Fruit fly (Drosophila melanogaster): ENCODE measurements around the gene Las.

- TF ChIP-seq Ptx1 (GFP tag; IDR thresholded peaks at IDR 0.05) (no peak), Hr3 (GFP tag; optimal IDR thresholded peaks at IDR 0.05) (no peak), Atf-2 (GFP tag; optimal IDR thresholded peaks at IDR 0.05) (no peak), CG2202 (tag; optimal IDR thresholded peaks at IDR 0.05) (no peak)
Measured at dm6 chr3L:20446030-20446429, 13.9 kb upstream of the Las start.

All from whole organism, embryonic.